Worm (Caenorhabditis elegans) whole organism, L4 larva: ENCODE measurements around the gene eppl-1.

Experiments used
- D1046.2 ChIP-seq: fragments of 200-800 bp; sonication (Bioruptor generic); IDR thresholded peaks from 2 replicates; pipeline ENCODE4 v1.3.6; 2022; ENCODE audit warnings: missing genetic modification characterization, missing compliant biosample characterization
- F10B5.3 ChIP-seq: sonication (generic microtip); optimal IDR thresholded peaks from 2 replicates; lab custom pipeline; 2016; ENCODE audit warnings: mild to moderate bottlenecking, missing genetic modification characterization, missing compliant biosample characterization
- F49E8.2 ChIP-seq: sonication (generic microtip); optimal IDR thresholded peaks from 2 replicates; lab custom pipeline; 2016; ENCODE audit warnings: missing compliant biosample characterization, mild to moderate bottlenecking, missing genetic modification characterization, borderline replicate concordance
- T26A8.4 ChIP-seq: fragments of 200-800 bp; sonication (Bioruptor generic); IDR thresholded peaks from 2 replicates; pipeline ENCODE4 v1.3.6; 2022; ENCODE audit warnings: missing genetic modification characterization, missing compliant biosample characterization
- Y105C5A.15 ChIP-seq: fragments of 200-800 bp; sonication (Bioruptor generic); IDR thresholded peaks from 2 replicates; pipeline ENCODE4 v1.3.6; 2022; ENCODE audit warnings: missing genetic modification characterization, missing compliant biosample characterization
- Y48G9A.11 ChIP-seq: fragments of 200-800 bp; sonication (Bioruptor generic); IDR thresholded peaks from 2 replicates; pipeline ENCODE4 v1.3.6; 2022; ENCODE audit warnings: missing genetic modification reagents, missing genetic modification characterization, missing compliant biosample characterization
- Y5F2A.4 ChIP-seq: fragments of 200-800 bp; sonication (Bioruptor generic); optimal IDR thresholded peaks from 2 replicates; lab custom pipeline; 2018; ENCODE audit warnings: mild to moderate bottlenecking, missing genetic modification characterization, missing compliant biosample characterization
- aha-1 ChIP-seq: fragments of 150-350 bp; peaks from one replicate; lab custom pipeline; 2014; ENCODE audit warnings: missing biosample characterization, missing genetic modification characterization
- arid-1 ChIP-seq: fragments of 200-800 bp; sonication (Bioruptor generic); conservative IDR thresholded peaks from 2 replicates; pipeline ENCODE4 v1.3.6; 2022; ENCODE audit warnings: missing genetic modification reagents, missing genetic modification characterization, missing compliant biosample characterization
- ceh-44 ChIP-seq: fragments of 200-800 bp; sonication (Bioruptor generic); IDR thresholded peaks from 2 replicates; pipeline ENCODE4 v1.3.6; 2022; ENCODE audit warnings: missing genetic modification reagents, missing genetic modification characterization, missing compliant biosample characterization
- cey-2 ChIP-seq: sonication (generic microtip); optimal IDR thresholded peaks from 3 replicates; lab custom pipeline; 2017; ENCODE audit warnings: missing genetic modification characterization, mild to moderate bottlenecking, missing compliant biosample characterization, antibody characterized with exemption, borderline replicate concordance; ENCODE audit not compliant: insufficient read depth
- ctbp-1 ChIP-seq: fragments of 200-800 bp; sonication (Bioruptor generic); IDR thresholded peaks from 2 replicates; pipeline ENCODE4 v1.3.6; 2022; ENCODE audit warnings: missing genetic modification reagents, missing genetic modification characterization, missing compliant biosample characterization
- daf-12 ChIP-seq: fragments of 150-350 bp; optimal IDR thresholded peaks from 2 replicates; lab custom pipeline; 2014; ENCODE audit warnings: missing biosample characterization, missing genetic modification reagents, missing genetic modification characterization
- daf-16 ChIP-seq, 3 experiments: sonication (generic microtip); optimal IDR thresholded peaks; 2 replicates each; lab custom pipeline; 2016 to 2017; ENCODE audit warnings: missing genetic modification characterization in 3 of 3, missing genetic modification reagents in 3 of 3, mild to moderate bottlenecking in 2 of 3, missing compliant biosample characterization in 2 of 3, missing biosample characterization in 1 of 3, moderate library complexity in 1 of 3
- daf-19 ChIP-seq: fragments of 200-800 bp; sonication (Bioruptor generic); conservative IDR thresholded peaks from 2 replicates; pipeline ENCODE4 v1.3.6; 2022; ENCODE audit warnings: missing genetic modification characterization, missing compliant biosample characterization
- dmd-8 ChIP-seq: fragments of 200-800 bp; sonication (Bioruptor generic); IDR thresholded peaks from 2 replicates; pipeline ENCODE4 v1.3.6; 2022; ENCODE audit warnings: missing genetic modification characterization, missing compliant biosample characterization
- dpl-1 ChIP-seq: fragments of 150-350 bp; optimal IDR thresholded peaks from 2 replicates; lab custom pipeline; 2014; ENCODE audit warnings: missing biosample characterization, missing genetic modification reagents, missing genetic modification characterization
- dve-1 ChIP-seq: sonication (generic microtip); optimal IDR thresholded peaks from 2 replicates; lab custom pipeline; 2017; ENCODE audit warnings: antibody characterized with exemption, mild to moderate bottlenecking, missing genetic modification characterization, missing compliant biosample characterization; ENCODE audit not compliant: insufficient read depth
- egl-27 ChIP-seq: sonication (generic microtip); optimal IDR thresholded peaks from 3 replicates; lab custom pipeline; 2017; ENCODE audit warnings: missing biosample characterization, missing genetic modification reagents, missing genetic modification characterization
- fos-1 ChIP-seq: fragments of 150-350 bp; optimal IDR thresholded peaks from 2 replicates; lab custom pipeline; 2014; ENCODE audit warnings: missing biosample characterization, missing genetic modification characterization
- jun-1 ChIP-seq: fragments of 150-350 bp; optimal IDR thresholded peaks from 2 replicates; lab custom pipeline; 2014; ENCODE audit warnings: missing biosample characterization, missing genetic modification reagents, missing genetic modification characterization
- lin-13 ChIP-seq: fragments of 150-350 bp; optimal IDR thresholded peaks from 2 replicates; lab custom pipeline; 2014; ENCODE audit warnings: missing biosample characterization, missing genetic modification reagents, missing genetic modification characterization
- mdl-1 ChIP-seq, 2 experiments: fragments of 150-350 bp in 1 of 2; sonication (generic microtip) in 1 of 2; optimal IDR thresholded peaks; 2 replicates each; lab custom pipeline; 2014 to 2017; ENCODE audit warnings: missing biosample characterization in 2 of 2, missing genetic modification characterization in 2 of 2
- mdt-29 ChIP-seq: fragments of 200-800 bp; sonication (Bioruptor generic); IDR thresholded peaks from 2 replicates; pipeline ENCODE4 v1.3.6; 2022; ENCODE audit warnings: missing genetic modification reagents, missing genetic modification characterization, missing compliant biosample characterization
- mep-1 ChIP-seq: fragments of 150-350 bp; sonication (generic microtip); optimal IDR thresholded peaks from 3 replicates; lab custom pipeline; 2014; ENCODE audit warnings: missing biosample characterization, missing genetic modification characterization
- mes-2 ChIP-seq: sonication (generic microtip); optimal IDR thresholded peaks from 2 replicates; lab custom pipeline; 2016; ENCODE audit warnings: missing genotype, mild to moderate bottlenecking, missing genetic modification characterization, missing compliant biosample characterization; ENCODE audit not compliant: poor library complexity, severe bottlenecking
- mxl-3 ChIP-seq: fragments of 200-800 bp; sonication (Bioruptor generic); optimal IDR thresholded peaks from 2 replicates; lab custom pipeline; 2018; ENCODE audit warnings: mild to moderate bottlenecking, missing genetic modification characterization, missing compliant biosample characterization
- nhr-11 ChIP-seq: fragments of 150-350 bp; optimal IDR thresholded peaks from 2 replicates; lab custom pipeline; 2014; ENCODE audit warnings: missing biosample characterization, missing genetic modification characterization
- nhr-25 ChIP-seq: sonication (generic microtip); optimal IDR thresholded peaks from 2 replicates; lab custom pipeline; 2017; ENCODE audit warnings: missing genetic modification characterization, mild to moderate bottlenecking, missing compliant biosample characterization, antibody characterized with exemption, moderate library complexity, borderline replicate concordance; ENCODE audit not compliant: insufficient read depth
- php-3 ChIP-seq: fragments of 200-800 bp; sonication (Bioruptor generic); IDR thresholded peaks from 2 replicates; pipeline ENCODE4 v1.3.6; 2022; ENCODE audit warnings: missing genetic modification reagents, missing genetic modification characterization, missing compliant biosample characterization
- pqm-1 ChIP-seq: sonication (generic microtip); optimal IDR thresholded peaks from 2 replicates; lab custom pipeline; 2017; ENCODE audit warnings: missing biosample characterization, missing genetic modification characterization
- unc-130 ChIP-seq: sonication (generic microtip); optimal IDR thresholded peaks from 2 replicates; lab custom pipeline; 2016; ENCODE audit warnings: missing genetic modification reagents, missing genetic modification characterization, missing compliant biosample characterization
- unc-39 ChIP-seq: sonication (generic microtip); optimal IDR thresholded peaks from 2 replicates; lab custom pipeline; 2017; ENCODE audit warnings: missing biosample characterization, missing genetic modification characterization
- unc-62 ChIP-seq, 3 experiments: fragments of 150-350 bp in 1 of 3; sonication (generic microtip); optimal IDR thresholded peaks in 2 of 3; peaks in 1 of 3; 1 replicate in 1 of 3; 2 replicates in 2 of 3; lab custom pipeline; 2014 to 2017; ENCODE audit warnings: missing biosample characterization in 3 of 3, missing genetic modification characterization in 3 of 3, missing genetic modification reagents in 3 of 3, missing genotype in 1 of 3
- vab-7 ChIP-seq: fragments of 200-800 bp; sonication (Bioruptor generic); IDR thresholded peaks from 2 replicates; pipeline ENCODE4 v1.3.6; 2022; ENCODE audit warnings: missing genetic modification reagents, missing genetic modification characterization, missing compliant biosample characterization
- zip-2 ChIP-seq: fragments of 150-350 bp; optimal IDR thresholded peaks from 2 replicates; lab custom pipeline; 2014; ENCODE audit warnings: missing biosample characterization, missing genetic modification characterization

Gene eppl-1

DNA sequence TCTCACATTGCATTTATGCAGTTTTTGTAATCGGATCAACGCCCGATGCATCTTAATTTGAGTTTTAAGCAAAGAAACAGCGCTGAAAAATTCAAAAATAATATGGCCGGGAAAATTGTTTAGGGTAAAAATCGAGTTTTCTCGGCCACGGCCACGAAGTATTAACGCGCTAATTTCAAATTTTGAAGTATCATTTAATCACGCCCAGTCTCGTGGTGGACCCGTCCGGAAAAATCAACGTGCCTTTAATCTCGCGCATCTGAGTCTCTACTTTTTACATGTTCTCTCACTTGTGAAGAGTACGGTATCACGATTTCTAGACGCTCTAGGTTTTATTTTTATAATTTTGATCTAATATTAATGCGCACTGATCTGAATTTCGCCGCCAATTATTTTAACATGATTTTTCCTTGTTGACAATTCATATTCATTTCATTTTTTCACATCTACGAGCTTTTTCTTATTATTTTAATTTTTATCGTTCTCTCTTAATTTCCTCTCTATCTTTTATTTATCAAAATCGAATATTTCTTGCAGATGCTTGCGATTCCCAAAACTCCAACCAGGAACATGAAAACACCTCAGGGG, 47.3 kb upstream of the eppl-1 start, which contains the start of the genes acdh-13 and mesp-1 (continued):
- no peak for TF ChIP-seq fos-1 (tag; lab: Kevin White, UChicago)
- TF ChIP-seq nhr-25 (tag; lab: Kevin White, UChicago), result no peak
- TF ChIP-seq ctbp-1 (GFP tag; lab: Robert Waterston, UW), result no peak
- TF ChIP-seq T26A8.4, result no peak
- TF ChIP-seq jun-1, result no peak
- TF ChIP-seq egl-27, result no peak
- no peak for TF ChIP-seq aha-1
- TF ChIP-seq F10B5.3 (tag; lab: Kevin White, UChicago), result no peak
- peak; percentile 89 for TF ChIP-seq dpl-1 (GFP tag; lab: Kevin White, UChicago)
- no peak for TF ChIP-seq cey-2
- TF ChIP-seq mxl-3 (GFP tag; lab: Kevin White, UChicago), result no peak
- no peak for TF ChIP-seq Y105C5A.15 (GFP tag; lab: Robert Waterston, UW)
- no peak for TF ChIP-seq php-3 (GFP tag; lab: Robert Waterston, UW)
- no peak for TF ChIP-seq daf-16 (GFP tag; optimal IDR thresholded peaks at IDR 0.05; lab: Kevin White, UChicago)
- TF ChIP-seq daf-16 (tag; optimal IDR thresholded peaks at IDR 0.05; lab: Kevin White, UChicago), result no peak
- TF ChIP-seq pqm-1, result no peak
- TF ChIP-seq lin-13 (GFP tag; lab: Kevin White, UChicago), result no peak
- peak; percentile 96 for TF ChIP-seq mes-2 (tag; lab: Kevin White, UChicago)
- TF ChIP-seq unc-62 (GFP tag; optimal IDR thresholded peaks at IDR 0.05 in 1 of 2; lab: Kevin White, UChicago), result no peak
- TF ChIP-seq unc-62 (tag; optimal IDR thresholded peaks at IDR 0.05; lab: Kevin White, UChicago), result no peak
- no peak for TF ChIP-seq dmd-8
- no peak for TF ChIP-seq vab-7 (GFP tag; lab: Robert Waterston, UW)
- TF ChIP-seq mdt-29 (GFP tag; lab: Robert Waterston, UW), result no peak
- peak; percentile 71 for TF ChIP-seq F49E8.2 (tag; lab: Kevin White, UChicago)
- TF ChIP-seq nhr-11 (tag; lab: Kevin White, UChicago), result no peak
- TF ChIP-seq Y5F2A.4 (GFP tag; lab: Kevin White, UChicago), result no peak
- no peak for TF ChIP-seq mdl-1 (tag; optimal IDR thresholded peaks at IDR 0.05; lab: Kevin White, UChicago)
- no peak for TF ChIP-seq D1046.2 (GFP tag; lab: Robert Waterston, UW)
- TF ChIP-seq daf-12, result no peak
- peak; percentile 69 for TF ChIP-seq Y48G9A.11
- no peak for TF ChIP-seq daf-19 (GFP tag; lab: Robert Waterston, UW)

DNA sequence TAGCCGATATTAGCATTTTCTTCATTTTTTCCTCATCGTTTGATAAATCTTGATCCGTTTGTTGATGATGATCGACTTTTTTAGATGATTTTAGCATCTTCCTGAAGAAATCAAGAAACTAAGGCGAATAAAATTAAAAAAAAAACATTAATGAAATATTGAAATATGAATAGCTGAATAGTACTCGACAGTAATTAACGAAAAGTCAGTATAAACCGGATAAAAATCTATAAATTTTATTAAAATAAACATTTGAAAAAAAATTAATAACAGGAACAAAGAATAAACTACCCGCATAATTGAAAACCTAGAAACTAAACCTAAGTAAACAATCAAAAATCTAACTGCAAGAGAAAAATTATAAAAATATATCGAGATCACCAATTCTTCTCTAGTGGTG, 44.7 kb upstream of the eppl-1 start, which contains the start of gene C28C12.12:
C28C12.12 (minus strand) TSS at position 101 of the 400 bp plus-strand sequence.
- no peak for TF ChIP-seq arid-1 (GFP tag; lab: Robert Waterston, UW)
- TF ChIP-seq mes-2 (tag; lab: Kevin White, UChicago), result no peak
- TF ChIP-seq mep-1 (tag; lab: Kevin White, UChicago), result no peak
- no peak for TF ChIP-seq ceh-44 (GFP tag; lab: Robert Waterston, UW)
- TF ChIP-seq zip-2 (tag; lab: Kevin White, UChicago), result no peak
- TF ChIP-seq unc-130 (GFP tag; lab: Kevin White, UChicago), result no peak
- TF ChIP-seq php-3 (GFP tag; lab: Robert Waterston, UW), result no peak
- TF ChIP-seq dve-1, result no peak

DNA sequence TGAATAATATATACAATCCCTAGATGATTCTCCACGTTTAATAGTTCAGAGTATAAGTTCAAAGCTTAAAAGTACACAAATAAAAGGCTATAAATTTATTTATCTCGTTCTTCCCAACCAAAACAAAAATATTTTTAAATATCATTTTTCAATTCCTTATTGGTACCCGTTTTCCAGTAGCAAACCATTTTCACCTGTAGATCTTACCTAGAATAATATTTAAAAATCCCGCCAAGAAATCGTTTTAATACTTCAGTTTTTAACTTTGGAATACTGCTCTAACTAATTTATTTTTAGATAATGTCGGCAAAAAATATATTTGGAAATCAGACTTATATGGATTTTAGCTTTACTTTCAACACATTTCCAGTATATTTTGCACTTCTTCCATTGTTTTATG, 40.7 kb upstream of the eppl-1 start, which contains the start of gene sru-7:
sru-7 (plus strand) TSS at position 301 of the 400 bp plus-strand sequence.
- TF ChIP-seq nhr-25 (tag; lab: Kevin White, UChicago), result no peak
- TF ChIP-seq unc-39 (tag; lab: Kevin White, UChicago), result no peak
